Fruit fly (Drosophila melanogaster) whole organism: ENCODE measurements around the gene Or7a.

Experiments
- CG8478 ChIP-seq: fragments of >200 bp; optimal IDR thresholded peaks from 2 replicates; lab custom pipeline; 2018; ENCODE audit warnings: inconsistent platforms
- Dll ChIP-seq: fragments of >200 bp; optimal IDR thresholded peaks from 2 replicates; lab custom pipeline; 2017
- EcR ChIP-seq, 2 experiments: fragments of >200 bp; optimal IDR thresholded peaks; 2 replicates each; lab custom pipeline; 2017; ENCODE audit warnings: missing biosample characterization in 2 of 2, missing genetic modification characterization in 2 of 2, missing genetic modification reagents in 2 of 2
- pan ChIP-seq: fragments of >200 bp; optimal IDR thresholded peaks from 2 replicates; lab custom pipeline; 2017
- psq ChIP-seq: fragments of >200 bp; optimal IDR thresholded peaks from 2 replicates; lab custom pipeline; 2017
- usp ChIP-seq: fragments of >200 bp; optimal IDR thresholded peaks from 2 replicates; lab custom pipeline; 2017; ENCODE audit warnings: missing biosample characterization, missing genetic modification characterization, mixed read lengths

DNA sequence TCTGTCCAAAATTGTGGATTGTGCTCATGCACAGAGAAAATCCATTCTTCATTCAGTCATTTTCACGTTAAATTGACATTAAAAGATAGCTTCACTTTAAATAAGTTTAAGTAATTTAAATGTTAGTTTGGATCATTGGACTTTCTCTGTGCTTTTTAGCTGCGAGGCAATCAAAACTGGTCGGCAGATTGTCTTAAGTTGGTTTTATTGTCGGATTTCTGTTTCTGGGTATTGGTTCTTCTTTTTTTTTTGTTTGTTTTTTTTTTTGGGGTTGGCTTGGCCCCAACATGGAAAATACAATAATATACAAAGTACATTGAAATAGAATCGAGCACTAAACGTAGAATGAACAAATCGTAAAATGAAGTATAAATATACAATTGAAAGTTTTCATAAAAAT lies 4.7 kb upstream of the Or7a start, which contains the start of gene CG2278:
- TF ChIP-seq usp (GFP tag; lab: Kevin White, UChicago) = no peak
- TF ChIP-seq psq = no peak
- TF ChIP-seq pan = no peak
- TF ChIP-seq CG8478 (lab: Kevin White, UChicago) = no peak
- no peak for TF ChIP-seq EcR (GFP tag; optimal IDR thresholded peaks at IDR 0.05; lab: Kevin White, UChicago)
- TF ChIP-seq Dll (lab: Kevin White, UChicago) = no peak
